Fruit fly (Drosophila melanogaster) whole organism, larva: Measurements from ENCODE around the gene CG14105.

Experiments used
- noc ChIP-seq: fragments of 200-800 bp; sonication (Bioruptor generic); optimal IDR thresholded peaks from 3 replicates; lab custom pipeline; 2019; ENCODE audit warnings: missing biosample characterization, mild to moderate bottlenecking, missing genetic modification characterization, moderate library complexity

Gene CG14105

DNA sequence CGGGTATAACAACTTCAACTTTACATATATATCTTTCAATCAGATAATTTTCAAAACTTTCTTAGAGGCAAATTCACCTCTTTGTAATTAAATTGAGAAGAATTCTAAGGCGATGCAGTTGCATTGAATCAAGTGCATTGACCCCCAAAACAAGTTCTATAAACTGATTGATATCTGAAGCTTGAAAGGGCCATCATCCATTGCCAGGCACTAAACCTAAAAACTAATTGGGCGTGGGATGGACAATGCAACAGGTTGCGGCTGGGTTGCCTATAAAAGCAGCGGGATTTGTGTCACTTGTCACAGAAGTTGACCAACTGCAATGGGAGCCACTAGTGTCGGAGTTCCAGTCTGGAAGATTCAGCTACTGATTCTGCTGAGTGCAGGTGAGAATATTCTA, 42.0 kb downstream of the CG14105 start, which contains the start of gene CG14110:
TSS of gene CG14110 (plus strand) at position 301 of the 400 bp plus-strand sequence.
- TF ChIP-seq noc (tag; lab: Kevin White, UChicago) = no peak

DNA sequence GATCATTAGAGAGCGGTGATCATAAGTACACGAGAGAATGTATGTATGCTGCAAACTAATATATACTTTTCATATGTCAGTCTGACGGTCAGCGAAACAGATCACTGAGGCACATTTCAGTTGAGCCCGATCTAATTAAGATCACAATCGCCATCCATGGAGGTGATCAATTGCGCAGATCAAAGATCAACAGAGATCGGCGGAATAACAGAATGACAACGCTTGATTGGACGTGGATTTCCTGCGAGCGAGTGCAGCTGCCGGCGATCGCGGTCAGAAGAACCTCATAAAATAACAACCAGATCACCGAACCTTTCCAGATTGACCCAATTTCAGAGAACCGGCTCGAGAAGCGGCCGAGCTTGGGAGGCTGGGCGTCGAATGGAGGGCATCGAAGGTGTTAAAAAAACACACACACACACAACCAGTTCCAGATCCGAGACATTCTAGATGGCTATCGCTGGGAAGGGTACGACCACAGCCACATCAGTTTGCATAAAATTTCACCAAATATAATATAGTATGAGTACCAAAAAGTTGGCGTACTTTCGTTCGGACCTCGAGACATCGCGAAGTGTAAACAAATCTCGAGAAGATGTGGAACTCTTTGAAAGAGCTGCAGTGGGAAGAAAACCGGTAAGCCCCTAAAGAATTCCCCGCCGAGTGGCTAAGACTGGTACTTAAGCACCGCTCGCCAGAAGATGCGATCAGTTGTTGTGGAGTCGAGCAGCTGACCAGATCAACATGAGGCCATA, 44.2 kb downstream of the CG14105 start, which contains the start of gene ImpL1:
TSS of gene ImpL1 (plus strand) at position 705 of the 755 bp plus-strand sequence.
- TF ChIP-seq noc (tag; lab: Kevin White, UChicago) = no peak

DNA sequence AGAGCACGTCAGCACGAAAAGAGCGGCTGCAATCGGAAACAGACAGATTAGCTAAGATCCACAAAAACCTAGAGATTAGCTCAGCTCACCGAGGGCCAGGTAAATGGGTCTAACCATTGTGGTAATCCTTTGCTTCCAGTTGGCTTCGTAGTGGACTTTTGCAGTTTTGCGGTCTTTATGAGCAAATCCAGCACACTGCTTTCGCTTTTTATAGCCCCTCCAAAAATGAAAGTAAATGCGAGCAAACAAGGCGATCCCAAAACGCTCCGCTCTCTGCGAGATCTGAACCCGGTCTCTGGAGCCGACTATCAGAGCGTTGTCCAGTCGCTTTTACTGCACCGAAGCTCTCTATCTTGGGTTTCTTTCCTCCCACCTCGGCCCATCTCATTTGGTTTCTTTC, 45.3 kb downstream of the CG14105 start, which contains the start of gene CG14107:
TSS of gene CG14107 (minus strand) at position 187 of the 400 bp plus-strand sequence.
- TF ChIP-seq noc (tag; lab: Kevin White, UChicago) = no peak

DNA sequence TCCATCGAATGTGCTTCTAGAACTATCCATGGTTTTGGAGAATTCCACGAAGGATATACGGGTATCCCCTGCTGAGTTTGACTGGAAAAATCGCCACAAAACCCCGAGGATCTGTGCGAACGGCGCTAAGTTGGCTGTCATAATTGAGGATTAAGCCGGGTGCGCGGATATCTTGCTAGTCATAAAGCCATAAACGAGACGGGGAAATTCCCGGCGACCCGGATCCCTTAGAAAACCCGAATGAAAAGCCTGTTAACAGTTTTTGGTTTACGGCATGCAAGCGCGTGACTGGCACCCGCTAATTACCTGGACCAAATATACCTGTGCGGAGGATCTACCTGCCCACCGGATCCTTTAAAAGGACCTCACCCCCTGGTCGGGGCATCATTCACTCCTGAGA, 48.3 kb downstream of the CG14105 start, which contains the start of gene SNCF:
TSS of gene SNCF (plus strand) at position 382 of the 400 bp plus-strand sequence.
- TF ChIP-seq noc (tag; lab: Kevin White, UChicago) = no peak

DNA sequence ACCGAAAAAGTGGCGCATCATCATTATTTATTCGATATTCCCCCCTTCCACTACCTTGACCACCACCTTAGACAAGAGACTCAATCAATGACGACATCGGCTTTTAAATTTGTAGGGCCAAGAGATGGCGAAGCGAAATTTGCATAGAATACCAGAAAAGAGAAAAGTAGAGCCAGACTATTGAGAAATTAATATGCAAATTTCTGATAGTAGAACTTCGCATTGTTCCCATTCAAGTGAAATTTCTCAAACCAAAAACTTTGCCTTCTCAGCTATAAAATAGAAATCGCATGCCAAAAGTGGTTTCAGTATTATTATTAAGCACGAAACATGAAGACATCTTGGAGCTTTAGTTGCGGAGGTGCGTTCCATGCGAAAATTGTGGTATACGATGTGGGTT, 48.8 kb downstream of the CG14105 start, which contains the start of gene CG14111:
TSS of gene CG14111 (plus strand) at position 301 of the 400 bp plus-strand sequence.
- no peak for TF ChIP-seq noc (tag; lab: Kevin White, UChicago)
